Fruit fly (Drosophila melanogaster) whole organism, prepupa: ENCODE data around the gene Cdep.
A peak's percentile ranks its signal among the peaks of the same experiment; 100 is the strongest.

Experiments
- Blimp-1 ChIP-seq: fragments of 200-800 bp; sonication (Bioruptor generic); optimal IDR thresholded peaks from 3 replicates; lab custom pipeline; 2017; ENCODE audit warnings: missing biosample characterization, missing genetic modification characterization, mild to moderate bottlenecking, moderate library complexity, missing genetic modification reagents
- CG10631 ChIP-seq: fragments of 200-800 bp; sonication (Bioruptor generic); optimal IDR thresholded peaks from 2 replicates; lab custom pipeline; 2016; ENCODE audit warnings: missing biosample characterization, missing genetic modification characterization
- CG11294 ChIP-seq: fragments of 200-800 bp; sonication (Bioruptor generic); IDR thresholded peaks from 2 replicates; pipeline ENCODE4 v1.3.6; 2022; ENCODE audit warnings: missing biosample characterization, missing genetic modification characterization
- CG11762 ChIP-seq: fragments of 200-800 bp; sonication (Bioruptor generic); optimal IDR thresholded peaks from 3 replicates; lab custom pipeline; 2016; ENCODE audit warnings: missing biosample characterization, missing genetic modification characterization; ENCODE audit not compliant: insufficient read depth
- CG15336 ChIP-seq: fragments of 200-800 bp; sonication (Bioruptor generic); IDR thresholded peaks from 2 replicates; pipeline ENCODE4 v1.3.6; 2022; ENCODE audit warnings: missing biosample characterization, missing genetic modification characterization
- CG1621 ChIP-seq: fragments of 200-800 bp; sonication (Bioruptor generic); optimal IDR thresholded peaks from 3 replicates; lab custom pipeline; 2018; ENCODE audit warnings: missing biosample characterization, mild to moderate bottlenecking, missing genetic modification characterization
- CG16779 ChIP-seq: fragments of 200-800 bp; sonication (Bioruptor generic); optimal IDR thresholded peaks from 3 replicates; lab custom pipeline; 2017; ENCODE audit warnings: missing biosample characterization, mild to moderate bottlenecking, missing genetic modification characterization
- CG3032 ChIP-seq: fragments of 200-800 bp; optimal IDR thresholded peaks from 2 replicates; lab custom pipeline; 2019; ENCODE audit warnings: missing biosample characterization, mild to moderate bottlenecking, missing genetic modification characterization, moderate library complexity
- CG32006 ChIP-seq: fragments of 200-800 bp; sonication (Bioruptor generic); optimal IDR thresholded peaks from 3 replicates; lab custom pipeline; 2017; ENCODE audit warnings: missing biosample characterization, mild to moderate bottlenecking, missing genetic modification characterization
- CG34406 ChIP-seq: fragments of 200-800 bp; sonication (Bioruptor generic); optimal IDR thresholded peaks from 3 replicates; lab custom pipeline; 2016; ENCODE audit warnings: missing biosample characterization, missing genetic modification characterization
- CG3919 ChIP-seq: fragments of 200-800 bp; sonication (Bioruptor generic); optimal IDR thresholded peaks from 3 replicates; lab custom pipeline; 2016; ENCODE audit warnings: missing biosample characterization, missing genetic modification characterization
- CG6163 ChIP-seq: fragments of 200-800 bp; sonication (Bioruptor generic); IDR thresholded peaks from 3 replicates; pipeline ENCODE4 v1.3.6; 2022; ENCODE audit warnings: missing biosample characterization, missing genetic modification characterization
- CG6854 ChIP-seq: fragments of 200-800 bp; sonication (Bioruptor generic); optimal IDR thresholded peaks from 2 replicates; lab custom pipeline; 2017; ENCODE audit warnings: missing biosample characterization, mild to moderate bottlenecking, missing genetic modification characterization
- CG9139 ChIP-seq: fragments of 200-800 bp; sonication (Bioruptor generic); optimal IDR thresholded peaks from 3 replicates; lab custom pipeline; 2017; ENCODE audit warnings: missing biosample characterization, mild to moderate bottlenecking, missing genetic modification characterization
- Eip75B ChIP-seq: fragments of 200-800 bp; sonication (Bioruptor generic); optimal IDR thresholded peaks from 3 replicates; lab custom pipeline; 2016; ENCODE audit warnings: missing biosample characterization, missing genetic modification characterization
- Eip78C ChIP-seq: fragments of 200-800 bp; sonication (Bioruptor generic); peaks from one replicate; lab custom pipeline; 2016; ENCODE audit warnings: missing biosample characterization, missing genetic modification characterization
- Ets21C ChIP-seq: fragments of 200-800 bp; sonication (Bioruptor generic); optimal IDR thresholded peaks from 3 replicates; lab custom pipeline; 2016; ENCODE audit warnings: missing biosample characterization, missing genetic modification characterization
- Ets96B ChIP-seq: fragments of 200-800 bp; optimal IDR thresholded peaks from 2 replicates; lab custom pipeline; 2019; ENCODE audit warnings: missing biosample characterization, mild to moderate bottlenecking, missing genetic modification characterization, moderate library complexity
- Hr38 ChIP-seq: sonication (Bioruptor generic); optimal IDR thresholded peaks from 2 replicates; lab custom pipeline; 2016; ENCODE audit warnings: missing biosample characterization, missing genetic modification characterization
- Hr39 ChIP-seq: fragments of 200-800 bp; sonication (Bioruptor generic); optimal IDR thresholded peaks from 2 replicates; lab custom pipeline; 2016; ENCODE audit warnings: missing biosample characterization, missing genetic modification characterization
- Met ChIP-seq: fragments of 200-800 bp; sonication (Bioruptor generic); optimal IDR thresholded peaks from 3 replicates; lab custom pipeline; 2016; ENCODE audit warnings: missing biosample characterization, missing genetic modification characterization
- OdsH ChIP-seq: fragments of 200-800 bp; sonication (Bioruptor generic); optimal IDR thresholded peaks from 3 replicates; lab custom pipeline; 2016; ENCODE audit warnings: missing biosample characterization, missing genetic modification characterization
- Sox102F ChIP-seq: fragments of 200-800 bp; sonication (Bioruptor generic); optimal IDR thresholded peaks from 2 replicates; lab custom pipeline; 2016; ENCODE audit warnings: missing biosample characterization, mild to moderate bottlenecking, missing genetic modification characterization
- Sox14 ChIP-seq: fragments of 200-800 bp; sonication (Bioruptor generic); optimal IDR thresholded peaks from 3 replicates; lab custom pipeline; 2016; ENCODE audit warnings: missing biosample characterization, missing genetic modification characterization
- Sox15 ChIP-seq: fragments of 200-800 bp; sonication (Bioruptor generic); optimal IDR thresholded peaks from 3 replicates; lab custom pipeline; 2016; ENCODE audit warnings: missing biosample characterization, missing genetic modification characterization
- cyc ChIP-seq: fragments of 200-800 bp; sonication (Bioruptor generic); optimal IDR thresholded peaks from 3 replicates; lab custom pipeline; 2016; ENCODE audit warnings: missing biosample characterization, missing genetic modification characterization
- dac ChIP-seq: fragments of 200-800 bp; sonication (Bioruptor generic); optimal IDR thresholded peaks from 2 replicates; lab custom pipeline; 2017; ENCODE audit warnings: missing biosample characterization, mild to moderate bottlenecking, missing genetic modification characterization
- dsx ChIP-seq: fragments of 200-800 bp; optimal IDR thresholded peaks from 3 replicates; lab custom pipeline; 2019; ENCODE audit warnings: missing biosample characterization, mild to moderate bottlenecking, missing genetic modification characterization, moderate library complexity; ENCODE audit not compliant: poor library complexity, severe bottlenecking
- eg ChIP-seq: fragments of 200-800 bp; sonication (Bioruptor generic); IDR thresholded peaks from 3 replicates; pipeline ENCODE4 v1.3.6; 2022; ENCODE audit warnings: missing biosample characterization, missing genetic modification characterization
- fd59A ChIP-seq: fragments of 200-800 bp; sonication (Bioruptor generic); optimal IDR thresholded peaks from 2 replicates; lab custom pipeline; 2017; ENCODE audit warnings: missing biosample characterization, mild to moderate bottlenecking, missing genetic modification characterization, missing genetic modification reagents
- fd85E ChIP-seq: fragments of 200-800 bp; sonication (Bioruptor generic); optimal IDR thresholded peaks from 3 replicates; lab custom pipeline; 2016; ENCODE audit warnings: missing biosample characterization, missing genetic modification characterization
- fkh ChIP-seq: fragments of 200-800 bp; sonication (Bioruptor generic); optimal IDR thresholded peaks from 3 replicates; lab custom pipeline; 2017; ENCODE audit warnings: missing biosample characterization, mild to moderate bottlenecking, missing genetic modification characterization, moderate library complexity
- net ChIP-seq: fragments of 200-800 bp; sonication (Bioruptor generic); optimal IDR thresholded peaks from 3 replicates; lab custom pipeline; 2016; ENCODE audit warnings: missing biosample characterization, missing genetic modification characterization
- pdm3 ChIP-seq: fragments of 200-800 bp; sonication (Bioruptor generic); optimal IDR thresholded peaks from 3 replicates; lab custom pipeline; 2016; ENCODE audit warnings: missing biosample characterization, missing genetic modification characterization
- salr ChIP-seq, 2 experiments: fragments of 200-800 bp; sonication (Bioruptor generic); optimal IDR thresholded peaks; 3 replicates each; lab custom pipeline; 2016 to 2018; ENCODE audit warnings: missing biosample characterization in 2 of 2, missing genetic modification characterization in 2 of 2, mild to moderate bottlenecking in 1 of 2
- spab ChIP-seq: fragments of 200-800 bp; sonication (Bioruptor generic); optimal IDR thresholded peaks from 2 replicates; lab custom pipeline; 2017; ENCODE audit warnings: missing biosample characterization, mild to moderate bottlenecking, missing genetic modification characterization, missing genetic modification reagents
- ss ChIP-seq, 2 experiments: fragments of 200-800 bp; sonication (Bioruptor generic); optimal IDR thresholded peaks; 2 replicates in 1 of 2; 3 replicates in 1 of 2; lab custom pipeline; 2017 to 2018; ENCODE audit warnings: mild to moderate bottlenecking in 2 of 2, missing biosample characterization in 2 of 2, missing genetic modification characterization in 2 of 2, moderate library complexity in 1 of 2
- svp ChIP-seq: fragments of 200-800 bp; sonication (Bioruptor generic); peaks from one replicate; lab custom pipeline; 2016; ENCODE audit warnings: missing biosample characterization, missing genetic modification characterization

The Cdep gene

dm6 chr3R:4861144-4861543 is 49.2 kb upstream of the Cdep start:
- TF ChIP-seq fkh (GFP tag; lab: Kevin White, UChicago): peak; percentile 59
- no peak for TF ChIP-seq Sox14

dm6 chr3R:4863825-4864224 is 46.5 kb upstream of the Cdep start:
- peak; percentile 21 for TF ChIP-seq fkh (GFP tag; lab: Kevin White, UChicago)
- TF ChIP-seq CG16779 (tag; lab: Kevin White, UChicago): no peak
- TF ChIP-seq fd85E: no peak
- no peak for TF ChIP-seq svp (GFP tag; lab: Kevin White, UChicago)
- TF ChIP-seq, all 60 proteins: peak for 1

- TF ChIP-seq Sox102F (no peak), Ets21C (GFP tag; lab: Kevin White, UChicago) (no peak), svp (GFP tag; lab: Kevin White, UChicago) (peak; percentile 18), CG10631 (GFP tag; lab: Kevin White, UChicago) (no peak), spab (GFP tag; lab: Kevin White, UChicago) (no peak), net (GFP tag; lab: Kevin White, UChicago) (no peak), ss (GFP tag; optimal IDR thresholded peaks at IDR 0.05; lab: Kevin White, UChicago) (no peak), Met (GFP tag; lab: Kevin White, UChicago) (no peak), fkh (GFP tag; lab: Kevin White, UChicago) (peak; percentile 0), Hr38 (no peak), Ets96B (tag; lab: Kevin White, UChicago) (no peak)
These were observed 45.3 kb upstream of the Cdep start for dm6 chr3R:4864901-4865601.

- TF ChIP-seq cyc (GFP tag; lab: Kevin White, UChicago) (no peak), svp (GFP tag; lab: Kevin White, UChicago) (peak; percentile 58), CG10631 (GFP tag; lab: Kevin White, UChicago) (no peak)
These were observed 44.3 kb upstream of the Cdep start for dm6 chr3R:4866073-4866472.

dm6 chr3R:4866916-4867315 is 43.4 kb upstream of the Cdep start:
- no peak for TF ChIP-seq Hr39 (GFP tag; lab: Kevin White, UChicago)
- no peak for TF ChIP-seq Met (GFP tag; lab: Kevin White, UChicago)

- TF ChIP-seq CG6854 (GFP tag; lab: Kevin White, UChicago) (no peak), CG34406 (GFP tag; lab: Kevin White, UChicago) (no peak), CG6163 (GFP tag; lab: Robert Waterston, UW) (no peak), CG11762 (GFP tag; lab: Kevin White, UChicago) (no peak), cyc (GFP tag; lab: Kevin White, UChicago) (no peak), fd59A (GFP tag; lab: Kevin White, UChicago) (no peak), Blimp-1 (GFP tag; lab: Kevin White, UChicago) (no peak), CG32006 (GFP tag; lab: Kevin White, UChicago) (no peak), CG1621 (tag; lab: Kevin White, UChicago) (no peak), pdm3 (no peak), salr (GFP tag; optimal IDR thresholded peaks at IDR 0.05; lab: Kevin White, UChicago) (no peak), dsx (no peak)
These were observed 41.6 kb upstream of the Cdep start for dm6 chr3R:4868663-4869225.

- TF ChIP-seq CG15336: peak; percentile 44; the same call in 1 of the 2 replicates
- no peak for TF ChIP-seq net (GFP tag; lab: Kevin White, UChicago)
- no peak for TF ChIP-seq dac (GFP tag; lab: Kevin White, UChicago)
- peak; percentile 85 for TF ChIP-seq Eip78C
- TF ChIP-seq CG9139 (GFP tag; lab: Kevin White, UChicago): peak; percentile 24
- peak; percentile 62 for TF ChIP-seq Ets96B (tag; lab: Kevin White, UChicago)
- peak; percentile 66 for TF ChIP-seq CG3919
- peak; percentile 18 for TF ChIP-seq CG32006 (GFP tag; lab: Kevin White, UChicago)
- TF ChIP-seq eg (GFP tag; lab: Robert Waterston, UW): no peak
- TF ChIP-seq Sox15 (GFP tag; lab: Kevin White, UChicago): peak; percentile 23
- peak; percentile 71 for TF ChIP-seq Eip75B
- TF ChIP-seq CG11294 (GFP tag; lab: Robert Waterston, UW): 0 out of 2 replicates have a peak, but pooled peaks have one; percentile 9
- peak; percentile 67 for TF ChIP-seq CG3032 (tag; lab: Kevin White, UChicago)
- TF ChIP-seq cyc (GFP tag; lab: Kevin White, UChicago): peak; percentile 60
- TF ChIP-seq OdsH (GFP tag; lab: Kevin White, UChicago): peak; percentile 31
These were observed 36.6 kb upstream of the Cdep start for dm6 chr3R:4873756-4874155.
